Worm (Caenorhabditis elegans): ENCODE results near the gene bre-5.

- TF ChIP-seq ceh-31 (tag; optimal IDR thresholded peaks at IDR 0.05) (no peak), hlh-30 (tag; optimal IDR thresholded peaks at IDR 0.05; ENCODE audit: insufficient read depth) (no peak), rnt-1 (tag; optimal IDR thresholded peaks at IDR 0.05) (no peak), fkh-10 (GFP tag; optimal IDR thresholded peaks at IDR 0.05) (no peak), ceh-48 (tag; optimal IDR thresholded peaks at IDR 0.05) (no peak), dmd-4 (tag; optimal IDR thresholded peaks at IDR 0.05; ENCODE audit: borderline replicate concordance) (no peak), pag-3 (tag; optimal IDR thresholded peaks at IDR 0.05; ENCODE audit: borderline replicate concordance) (no peak), ceh-34 (tag; optimal IDR thresholded peaks at IDR 0.05) (no peak), elt-2 (tag; optimal IDR thresholded peaks at IDR 0.05) (no peak), ama-1 (optimal IDR thresholded peaks at IDR 0.05) (no peak), lin-11 (tag; optimal IDR thresholded peaks at IDR 0.05) (no peak), hlh-6 (tag; optimal IDR thresholded peaks at IDR 0.05) (no peak), fax-1 (tag; optimal IDR thresholded peaks at IDR 0.05) (no peak)
Measured at ce11 chrIV:12085120-12085519, 34.1 kb upstream of the bre-5 start, which contains the start of gene rbm-34.
